Worm (Caenorhabditis elegans): Measurements from ENCODE around the gene R05F9.9.

DNA sequence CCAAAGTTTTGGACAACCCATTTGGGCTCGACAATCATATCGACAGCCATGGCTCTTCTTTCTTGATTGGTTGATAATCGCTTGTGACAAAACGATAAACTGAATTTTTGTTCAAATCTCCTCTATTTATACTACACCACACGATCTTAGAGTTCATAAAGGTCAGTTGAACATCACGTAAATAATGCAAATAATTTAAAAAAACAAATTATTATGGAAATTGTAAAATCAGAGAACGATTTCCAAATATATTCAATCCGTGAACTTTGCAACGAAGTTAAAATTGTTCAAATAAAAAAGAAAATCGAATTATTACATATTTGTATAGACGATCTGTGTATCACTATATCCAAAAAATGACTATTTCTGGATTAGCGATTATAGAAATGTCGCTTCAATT, 38.5 kb downstream of the R05F9.9 start, which contains the start of the genes mpst-4 and F11G11.14:
- TF ChIP-seq nhr-47 (tag; optimal IDR thresholded peaks at IDR 0.05), result no peak
- no peak for TF ChIP-seq fkh-10 (GFP tag; optimal IDR thresholded peaks at IDR 0.05)
- TF ChIP-seq nhr-20 (tag; optimal IDR thresholded peaks at IDR 0.05), result no peak
- TF ChIP-seq pqm-1 (tag; optimal IDR thresholded peaks at IDR 0.05), result no peak
- TF ChIP-seq fos-1 (tag; optimal IDR thresholded peaks at IDR 0.05), result no peak
- no peak for TF ChIP-seq sptf-1 (tag; optimal IDR thresholded peaks at IDR 0.05)
- TF ChIP-seq ceh-90 (tag; optimal IDR thresholded peaks at IDR 0.05), result no peak
- no peak for TF ChIP-seq nhr-11 (tag; optimal IDR thresholded peaks at IDR 0.05)

Data from whole organism, L1 larva.